Fruit fly (Drosophila melanogaster): Measurements from ENCODE around the gene CG9360.

DNA sequence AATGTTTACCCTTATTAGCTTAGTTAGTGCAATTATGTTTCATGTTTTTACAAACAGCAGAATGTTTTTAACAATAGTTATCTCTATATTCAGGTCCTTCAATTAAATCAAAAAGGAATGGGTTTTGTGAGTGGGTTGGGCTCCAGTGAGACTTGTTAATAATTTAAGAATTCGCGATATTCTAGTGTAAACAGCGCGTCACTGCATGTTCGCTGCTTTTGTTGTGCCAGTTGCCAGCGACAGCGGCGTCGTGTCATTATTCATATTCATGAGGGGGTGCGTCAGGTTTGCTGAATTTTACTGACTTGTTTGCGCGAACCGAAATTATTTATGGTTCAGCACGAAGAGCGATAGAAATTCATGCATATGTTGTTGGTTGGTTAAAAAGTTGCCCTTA lies 49.1 kb downstream of the CG9360 start, which contains the start of gene Amun:
- TF ChIP-seq Hr78 (GFP tag; optimal IDR thresholded peaks at IDR 0.05) (no peak), jim (GFP tag; optimal IDR thresholded peaks at IDR 0.05) (no peak), pan (optimal IDR thresholded peaks at IDR 0.05) (no peak), rgr (GFP tag; optimal IDR thresholded peaks at IDR 0.05) (no peak), CG32264 (GFP tag; optimal IDR thresholded peaks at IDR 0.05) (no peak), Hr83 (GFP tag; optimal IDR thresholded peaks at IDR 0.05; ENCODE audit: poor library complexity, severe bottlenecking) (peak; percentile 68), br (GFP tag; optimal IDR thresholded peaks at IDR 0.05) (peak; percentile 5), foxo (GFP tag; optimal IDR thresholded peaks at IDR 0.05) (peak in 1 of 2 experiments; percentile 57), usp (GFP tag; optimal IDR thresholded peaks at IDR 0.05) (no peak), Vsx2 (GFP tag; optimal IDR thresholded peaks at IDR 0.05; ENCODE audit: partially characterized antibody) (no peak), Sp1 (GFP tag; optimal IDR thresholded peaks at IDR 0.05) (peak; percentile 58)

Data from whole organism, wandering third instar larva.